Worm (Caenorhabditis elegans): Measurements from ENCODE around the gene F32H5.3.

DNA sequence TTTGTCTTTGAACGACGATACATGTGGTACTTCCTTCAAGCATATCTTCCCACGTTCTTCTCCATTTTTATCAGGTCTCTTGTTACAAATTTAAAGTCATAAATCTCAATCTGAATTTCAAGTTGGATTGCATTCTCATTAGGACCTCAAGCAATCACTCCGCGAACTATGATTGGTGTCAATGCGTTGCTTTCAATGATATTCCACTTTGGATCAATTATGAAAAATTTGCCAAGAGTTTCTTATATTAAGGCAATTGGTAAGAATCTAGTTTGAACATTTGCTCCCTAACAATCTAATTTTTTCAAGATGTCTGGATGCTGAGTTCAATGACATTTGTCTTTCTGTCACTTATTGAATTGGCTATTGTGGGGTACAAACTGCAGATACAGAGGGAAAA, 16.9 kb upstream of the F32H5.3 start:
- TF ChIP-seq ama-1 (optimal IDR thresholded peaks at IDR 0.05) (no peak), R02D3.7 (tag; optimal IDR thresholded peaks at IDR 0.05) (no peak), ztf-11 (tag; optimal IDR thresholded peaks at IDR 0.05) (no peak), ztf-4 (tag; optimal IDR thresholded peaks at IDR 0.05) (no peak)
